Fruit fly (Drosophila melanogaster): ENCODE data around the gene fd3F.

The fd3F gene

DNA sequence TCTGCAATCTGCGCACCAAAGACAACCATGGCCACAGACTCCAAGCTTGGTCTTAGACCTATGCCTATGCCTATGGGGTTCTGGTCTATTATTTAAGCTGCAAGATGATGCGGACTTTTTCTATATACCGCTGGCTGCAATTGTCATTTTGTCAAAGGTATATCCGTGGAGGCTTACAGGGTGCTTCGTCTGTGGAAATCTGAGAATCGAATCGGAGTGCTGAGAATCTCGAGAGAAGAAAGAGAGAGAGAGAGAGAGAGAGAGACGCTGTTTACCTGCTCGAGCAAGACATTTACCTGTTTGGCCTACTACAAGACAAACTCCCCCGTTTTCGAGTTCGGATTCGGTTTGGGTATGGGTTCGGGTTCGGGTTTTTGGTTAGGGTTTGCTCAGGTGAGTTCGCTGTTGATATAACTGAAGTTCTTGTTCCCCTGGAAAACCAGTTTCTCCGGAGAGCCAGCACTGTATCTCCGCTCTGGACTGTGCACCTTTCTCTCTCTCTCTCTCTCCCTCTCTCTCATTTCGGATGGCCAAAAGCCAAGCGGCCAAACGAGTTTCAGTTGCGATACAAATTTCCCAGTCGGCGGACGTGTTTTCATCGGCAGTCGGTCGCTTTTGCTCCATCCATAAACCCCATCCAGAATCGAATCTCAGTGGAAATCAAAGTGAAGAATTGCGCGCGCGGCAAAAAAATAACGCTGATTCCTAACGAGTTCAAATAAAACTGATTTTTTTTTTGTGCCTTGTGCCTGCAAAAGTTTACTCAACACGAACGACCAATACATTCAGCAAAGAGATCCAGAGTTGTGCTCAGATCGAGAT is 43.4 kb downstream of the fd3F start (continued):
- peak; percentile 52 for TF ChIP-seq CG34376 (GFP tag; optimal IDR thresholded peaks at IDR 0.05)
- no peak for TF ChIP-seq pb (GFP tag; optimal IDR thresholded peaks at IDR 0.05)
- TF ChIP-seq CG13424 (tag; optimal IDR thresholded peaks at IDR 0.05): no peak
- TF ChIP-seq HLHmδ (GFP tag; optimal IDR thresholded peaks at IDR 0.05): peak; percentile 82
- TF ChIP-seq CG15073 (GFP tag; optimal IDR thresholded peaks at IDR 0.05): no peak
- no peak for TF ChIP-seq CG18262 (tag; optimal IDR thresholded peaks at IDR 0.05)
- TF ChIP-seq Ssrp (tag; optimal IDR thresholded peaks at IDR 0.05): no peak
- no peak for TF ChIP-seq CG9797 (GFP tag; optimal IDR thresholded peaks at IDR 0.05)
- TF ChIP-seq CG17328 (GFP tag; IDR thresholded peaks at IDR 0.05): no peak
- no peak for TF ChIP-seq emc (GFP tag; optimal IDR thresholded peaks at IDR 0.05)
- no peak for TF ChIP-seq dmrt11E (tag; optimal IDR thresholded peaks at IDR 0.05)
- TF ChIP-seq cato (GFP tag; optimal IDR thresholded peaks at IDR 0.05; ENCODE audit: borderline replicate concordance): no peak
- no peak for TF ChIP-seq Hsf (GFP tag; optimal IDR thresholded peaks at IDR 0.05)
- TF ChIP-seq Dref (GFP tag; IDR thresholded peaks at IDR 0.05): no peak
- TF ChIP-seq cas (GFP tag; IDR thresholded peaks at IDR 0.05): no peak
- no peak for TF ChIP-seq croc (GFP tag; conservative IDR thresholded peaks at IDR 0.05)
- no peak for TF ChIP-seq nau (GFP tag; optimal IDR thresholded peaks at IDR 0.05)
- TF ChIP-seq usp (GFP tag; optimal IDR thresholded peaks at IDR 0.05): no peak
- no peak for TF ChIP-seq tgo (GFP tag; IDR thresholded peaks at IDR 0.05)
- no peak for TF ChIP-seq MESR4 (GFP tag; optimal IDR thresholded peaks at IDR 0.05)
- no peak for TF ChIP-seq sim (GFP tag; IDR thresholded peaks at IDR 0.05)
- no peak for TF ChIP-seq inv (GFP tag; IDR thresholded peaks at IDR 0.05; ENCODE audit: partially characterized antibody)
- TF ChIP-seq pros (GFP tag; optimal IDR thresholded peaks at IDR 0.05): peak; percentile 96
- TF ChIP-seq CG31365 (tag; optimal IDR thresholded peaks at IDR 0.05): peak; percentile 36
- TF ChIP-seq CG8924 (tag; optimal IDR thresholded peaks at IDR 0.05): no peak
- no peak for TF ChIP-seq CG34422 (GFP tag; IDR thresholded peaks at IDR 0.05)
- no peak for TF ChIP-seq jumu (GFP tag; optimal IDR thresholded peaks at IDR 0.05)
- no peak for TF ChIP-seq CG1529 (GFP tag; optimal IDR thresholded peaks at IDR 0.05)
- no peak for TF ChIP-seq nerfin-2 (GFP tag; IDR thresholded peaks at IDR 0.05; ENCODE audit: partially characterized antibody)
- no peak for TF ChIP-seq CG8281 (tag; optimal IDR thresholded peaks at IDR 0.05)
- no peak for TF ChIP-seq CG17186 (GFP tag; optimal IDR thresholded peaks at IDR 0.05)
- TF ChIP-seq lilli (GFP tag; optimal IDR thresholded peaks at IDR 0.05): no peak
- TF ChIP-seq CG2199 (GFP tag; IDR thresholded peaks at IDR 0.05): no peak
- TF ChIP-seq gro (GFP tag; optimal IDR thresholded peaks at IDR 0.05): no peak
- no peak for TF ChIP-seq Hr3 (GFP tag; optimal IDR thresholded peaks at IDR 0.05)
- TF ChIP-seq cwo (GFP tag; optimal IDR thresholded peaks at IDR 0.05): no peak
- TF ChIP-seq CG1603 (tag; optimal IDR thresholded peaks at IDR 0.05): no peak
- no peak for TF ChIP-seq pzg (GFP tag; optimal IDR thresholded peaks at IDR 0.05)
- TF ChIP-seq Oli (tag; optimal IDR thresholded peaks at IDR 0.05): no peak
- TF ChIP-seq CG11398 (GFP tag; optimal IDR thresholded peaks at IDR 0.05): peak; percentile 20
- no peak for TF ChIP-seq grau (tag; optimal IDR thresholded peaks at IDR 0.05)
- no peak for TF ChIP-seq CG15269 (tag; optimal IDR thresholded peaks at IDR 0.05)
- no peak for TF ChIP-seq Tbp (GFP tag; optimal IDR thresholded peaks at IDR 0.05)
- no peak; the same call in 1 of the 2 replicates for TF ChIP-seq E2f1 (GFP tag; IDR thresholded peaks at IDR 0.05)
- no peak for TF ChIP-seq klu (GFP tag; IDR thresholded peaks at IDR 0.05)
- no peak for TF ChIP-seq crol (GFP tag; IDR thresholded peaks at IDR 0.05)
- TF ChIP-seq CG18011 (GFP tag; optimal IDR thresholded peaks at IDR 0.05): no peak
- peak; percentile 23 for TF ChIP-seq her (GFP tag; optimal IDR thresholded peaks at IDR 0.05)
- no peak for TF ChIP-seq CG30020 (tag; optimal IDR thresholded peaks at IDR 0.05)
- TF ChIP-seq CG15601 (tag; optimal IDR thresholded peaks at IDR 0.05): peak; percentile 56

Data from whole organism, embryonic.